Worm (Caenorhabditis elegans) whole organism, mixed stage, embryonic: ENCODE results near the gene C45B2.2.
A peak's percentile ranks its signal among the peaks of the same experiment; 100 is the strongest.

Experiments
- M03D4.4 ChIP-seq: sonication (generic microtip); optimal IDR thresholded peaks from 2 replicates; lab custom pipeline; 2017; ENCODE audit warnings: mild to moderate bottlenecking, missing genetic modification characterization, missing compliant biosample characterization
- bed-3 ChIP-seq: fragments of 200-800 bp; sonication (Bioruptor generic); optimal IDR thresholded peaks from 3 replicates; lab custom pipeline; 2018; ENCODE audit warnings: mild to moderate bottlenecking, missing genetic modification characterization, moderate library complexity, missing compliant biosample characterization
- blmp-1 ChIP-seq: fragments of 150-350 bp; optimal IDR thresholded peaks from 2 replicates; lab custom pipeline; 2014; ENCODE audit warnings: missing biosample characterization, missing genetic modification characterization
- ceh-43 ChIP-seq: fragments of 200-800 bp; sonication (Bioruptor generic); optimal IDR thresholded peaks from 2 replicates; lab custom pipeline; 2018; ENCODE audit warnings: mild to moderate bottlenecking, missing genetic modification characterization, moderate library complexity, missing compliant biosample characterization
- ceh-83 ChIP-seq: fragments of 200-800 bp; sonication (Bioruptor generic); optimal IDR thresholded peaks from 2 replicates; lab custom pipeline; 2018; ENCODE audit warnings: mild to moderate bottlenecking, missing genetic modification characterization, missing compliant biosample characterization
- ces-1 ChIP-seq: fragments of 150-350 bp; optimal IDR thresholded peaks from 2 replicates; lab custom pipeline; 2014; ENCODE audit warnings: missing biosample characterization, missing genetic modification reagents, missing genetic modification characterization
- cnd-1 ChIP-seq: fragments of 200-800 bp; sonication (Bioruptor generic); optimal IDR thresholded peaks from 2 replicates; lab custom pipeline; 2018; ENCODE audit warnings: mild to moderate bottlenecking, missing genetic modification characterization, missing compliant biosample characterization
- drap-1 ChIP-seq: fragments of 200-800 bp; sonication (Bioruptor generic); optimal IDR thresholded peaks from 3 replicates; lab custom pipeline; 2018; ENCODE audit warnings: mild to moderate bottlenecking, missing genetic modification characterization, missing compliant biosample characterization
- elt-1 ChIP-seq: sonication (generic microtip); optimal IDR thresholded peaks from 2 replicates; lab custom pipeline; 2017; ENCODE audit warnings: missing genetic modification characterization, mild to moderate bottlenecking, missing compliant biosample characterization, antibody characterized with exemption, moderate library complexity, borderline replicate concordance; ENCODE audit not compliant: insufficient read depth
- flh-1 ChIP-seq: fragments of 200-800 bp; sonication (Bioruptor generic); optimal IDR thresholded peaks from 2 replicates; lab custom pipeline; 2018; ENCODE audit warnings: mild to moderate bottlenecking, missing genetic modification characterization, moderate library complexity, missing compliant biosample characterization
- ham-2 ChIP-seq: fragments of 200-800 bp; sonication (Bioruptor generic); optimal IDR thresholded peaks from 2 replicates; lab custom pipeline; 2018; ENCODE audit warnings: mild to moderate bottlenecking, missing genetic modification characterization, missing compliant biosample characterization
- hlh-1 ChIP-seq: fragments of 150-350 bp; optimal IDR thresholded peaks from 2 replicates; lab custom pipeline; 2014; ENCODE audit warnings: missing biosample characterization, missing genetic modification reagents, missing genetic modification characterization
- lin-13 ChIP-seq: fragments of 150-350 bp; optimal IDR thresholded peaks from 2 replicates; lab custom pipeline; 2014; ENCODE audit warnings: missing biosample characterization, missing genetic modification characterization
- lin-32 ChIP-seq: fragments of 200-800 bp; sonication (Bioruptor generic); optimal IDR thresholded peaks from 2 replicates; lab custom pipeline; 2018; ENCODE audit warnings: mild to moderate bottlenecking, missing genetic modification characterization, missing compliant biosample characterization
- lsy-2 ChIP-seq: fragments of 150-350 bp; optimal IDR thresholded peaks from 2 replicates; lab custom pipeline; 2014; ENCODE audit warnings: missing biosample characterization, missing genetic modification characterization
- mab-5 ChIP-seq: fragments of 150-350 bp; optimal IDR thresholded peaks from 2 replicates; lab custom pipeline; 2014; ENCODE audit warnings: missing biosample characterization, missing genetic modification characterization
- mep-1 ChIP-seq: fragments of 150-350 bp; optimal IDR thresholded peaks from 2 replicates; lab custom pipeline; 2017; ENCODE audit warnings: missing biosample characterization, missing genetic modification reagents, missing genetic modification characterization, inconsistent platforms
- nhr-2 ChIP-seq: fragments of 150-350 bp; optimal IDR thresholded peaks from 2 replicates; lab custom pipeline; 2014; ENCODE audit warnings: missing biosample characterization, missing genetic modification characterization
- nhr-237 ChIP-seq: fragments of 150-350 bp; optimal IDR thresholded peaks from 2 replicates; lab custom pipeline; 2014; ENCODE audit warnings: missing biosample characterization, missing genetic modification characterization
- nhr-76 ChIP-seq: sonication (generic microtip); optimal IDR thresholded peaks from 2 replicates; lab custom pipeline; 2017; ENCODE audit warnings: missing biosample characterization, missing genetic modification characterization
- pha-4 ChIP-seq: fragments of 150-350 bp; optimal IDR thresholded peaks from 2 replicates; lab custom pipeline; 2018; ENCODE audit warnings: missing biosample characterization, missing genetic modification reagents, missing genetic modification characterization
- sem-2 ChIP-seq: fragments of 200-800 bp; sonication (Bioruptor generic); optimal IDR thresholded peaks from 2 replicates; lab custom pipeline; 2018; ENCODE audit warnings: mild to moderate bottlenecking, missing genetic modification characterization, missing compliant biosample characterization
- snpc-4 ChIP-seq: fragments of 150-350 bp; optimal IDR thresholded peaks from 2 replicates; lab custom pipeline; 2014; ENCODE audit warnings: missing biosample characterization, missing genetic modification characterization
- sptf-1 ChIP-seq: sonication (generic microtip); optimal IDR thresholded peaks from 2 replicates; lab custom pipeline; 2017; ENCODE audit warnings: mild to moderate bottlenecking, missing genetic modification characterization, moderate library complexity, missing compliant biosample characterization
- tbx-8 ChIP-seq: fragments of 200-800 bp; sonication (Bioruptor generic); optimal IDR thresholded peaks from 2 replicates; lab custom pipeline; 2018; ENCODE audit warnings: mild to moderate bottlenecking, missing genetic modification characterization, moderate library complexity, missing compliant biosample characterization
- unc-120 ChIP-seq: sonication (generic microtip); optimal IDR thresholded peaks from 2 replicates; lab custom pipeline; 2017; ENCODE audit warnings: missing genetic modification characterization, missing compliant biosample characterization; ENCODE audit not compliant: poor library complexity, severe bottlenecking
- unc-39 ChIP-seq: fragments of 150-350 bp; optimal IDR thresholded peaks from 2 replicates; lab custom pipeline; 2014; ENCODE audit warnings: missing biosample characterization, missing genetic modification characterization
- unc-62 ChIP-seq: fragments of 150-350 bp; optimal IDR thresholded peaks from 2 replicates; lab custom pipeline; 2014; ENCODE audit warnings: missing biosample characterization, missing genetic modification reagents, missing genetic modification characterization
- zip-8 ChIP-seq: fragments of 150-350 bp; optimal IDR thresholded peaks from 2 replicates; lab custom pipeline; 2014; ENCODE audit warnings: missing biosample characterization, missing genetic modification characterization
- ztf-11 ChIP-seq: fragments of 150-350 bp; optimal IDR thresholded peaks from 2 replicates; lab custom pipeline; 2014; ENCODE audit warnings: missing biosample characterization, missing genetic modification characterization

Gene C45B2.2

ce11 chrX:6059163-6059782 is 25.3 kb upstream of the C45B2.2 start:
- no peak for TF ChIP-seq nhr-237 (tag; lab: Kevin White, UChicago)
- no peak for TF ChIP-seq snpc-4 (tag; lab: Kevin White, UChicago)
- TF ChIP-seq lin-13 (tag; lab: Kevin White, UChicago) = no peak
- TF ChIP-seq ham-2 (GFP tag; lab: Kevin White, UChicago) = no peak
- no peak for TF ChIP-seq nhr-2 (tag; lab: Kevin White, UChicago)
- TF ChIP-seq unc-120 = no peak
- no peak for TF ChIP-seq unc-62 (GFP tag; lab: Kevin White, UChicago)
- no peak for TF ChIP-seq nhr-76 (tag; lab: Kevin White, UChicago)
- no peak for TF ChIP-seq lin-32 (GFP tag; lab: Kevin White, UChicago)
- no peak for TF ChIP-seq zip-8 (tag; lab: Kevin White, UChicago)
- TF ChIP-seq sem-2 (GFP tag; lab: Kevin White, UChicago) = no peak
- no peak for TF ChIP-seq lsy-2
- no peak for TF ChIP-seq blmp-1 (tag; lab: Kevin White, UChicago)
- no peak for TF ChIP-seq sptf-1 (tag; lab: Kevin White, UChicago)
- no peak for TF ChIP-seq elt-1
- no peak for TF ChIP-seq flh-1
- TF ChIP-seq bed-3 = no peak

ce11 chrX:6064385-6064784 is 20.2 kb upstream of the C45B2.2 start:
- TF ChIP-seq bed-3 = no peak
- no peak for TF ChIP-seq unc-62 (GFP tag; lab: Kevin White, UChicago)
- no peak for TF ChIP-seq pha-4 (tag; lab: Kevin White, UChicago)
- no peak for TF ChIP-seq zip-8 (tag; lab: Kevin White, UChicago)
- no peak for TF ChIP-seq ztf-11 (tag; lab: Kevin White, UChicago)
- TF ChIP-seq M03D4.4 (tag; lab: Kevin White, UChicago) = no peak
- no peak for TF ChIP-seq drap-1 (GFP tag; lab: Kevin White, UChicago)

DNA sequence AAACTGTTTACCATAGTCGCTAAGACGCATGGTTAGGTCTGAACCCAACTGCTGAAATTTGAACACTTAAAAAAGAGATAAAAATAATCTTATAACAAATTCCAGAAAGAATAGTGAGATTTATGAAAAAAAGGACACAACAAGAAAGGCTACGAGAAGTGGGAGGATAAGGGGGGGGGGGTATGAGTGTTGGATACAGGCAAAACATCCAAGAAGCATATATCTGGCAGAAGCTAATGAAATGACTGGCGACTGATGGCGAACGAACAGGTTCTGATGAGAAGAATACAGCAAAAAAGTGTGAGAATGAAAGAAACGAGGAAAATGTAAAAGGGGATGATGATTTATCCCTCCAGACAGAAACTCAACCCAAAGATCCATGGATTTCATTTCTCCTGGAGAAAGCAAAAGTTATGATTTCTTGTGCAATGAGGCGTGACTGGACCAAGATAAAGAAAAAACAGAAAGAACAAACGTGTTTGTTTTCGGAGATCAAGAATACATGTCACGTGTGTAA is 18.5 kb upstream of the C45B2.2 start, which contains the start of gene ptr-4:
Gene ptr-4 (minus strand): TSS at position 51 of the 517 bp plus-strand sequence.
- TF ChIP-seq ceh-43 (no peak), nhr-2 (tag; lab: Kevin White, UChicago) (no peak), M03D4.4 (tag; lab: Kevin White, UChicago) (no peak), ces-1 (GFP tag; lab: Kevin White, UChicago) (no peak), cnd-1 (tag; lab: Kevin White, UChicago) (no peak), lsy-2 (no peak), tbx-8 (GFP tag; lab: Kevin White, UChicago) (no peak), lin-32 (GFP tag; lab: Kevin White, UChicago) (no peak), unc-39 (tag; lab: Kevin White, UChicago) (no peak), elt-1 (no peak), pha-4 (tag; lab: Kevin White, UChicago) (no peak), mab-5 (tag; lab: Kevin White, UChicago) (no peak), mep-1 (tag; lab: Kevin White, UChicago) (no peak), hlh-1 (tag; lab: Kevin White, UChicago) (no peak), sem-2 (GFP tag; lab: Kevin White, UChicago) (no peak), unc-62 (GFP tag; lab: Kevin White, UChicago) (no peak), sptf-1 (tag; lab: Kevin White, UChicago) (no peak), ceh-83 (GFP tag; lab: Kevin White, UChicago) (no peak), zip-8 (tag; lab: Kevin White, UChicago) (no peak), flh-1 (no peak)

- peak; percentile 82 for TF ChIP-seq ham-2 (GFP tag; lab: Kevin White, UChicago)
- TF ChIP-seq elt-1 = peak; percentile 79
- TF ChIP-seq blmp-1 (tag; lab: Kevin White, UChicago) = no peak
- no peak for TF ChIP-seq unc-62 (GFP tag; lab: Kevin White, UChicago)
- TF ChIP-seq snpc-4 (tag; lab: Kevin White, UChicago) = no peak
- no peak for TF ChIP-seq nhr-76 (tag; lab: Kevin White, UChicago)
- no peak for TF ChIP-seq hlh-1 (tag; lab: Kevin White, UChicago)
- TF ChIP-seq bed-3 = no peak
- no peak for TF ChIP-seq ces-1 (GFP tag; lab: Kevin White, UChicago)
- TF ChIP-seq ceh-43 = no peak
Observed at ce11 chrX:6066618-6067017, 17.9 kb upstream of the C45B2.2 start.
